Worm (Caenorhabditis elegans): ENCODE measurements around the gene K09E9.4.

- no peak for TF ChIP-seq klf-2 (GFP tag; conservative IDR thresholded peaks at IDR 0.05)
- TF ChIP-seq ztf-23 (GFP tag; IDR thresholded peaks at IDR 0.05) = no peak
Observed at ce11 chrX:15594019-15594418, 36.2 kb downstream of the K09E9.4 start.

Data from whole organism, midembryonic.